Worm (Caenorhabditis elegans): ENCODE results near the gene C23G10.2.

ce11 chrIII:6207046-6207445, 818 bp upstream of the C23G10.2 start:
- TF ChIP-seq unc-130 (GFP tag; optimal IDR thresholded peaks at IDR 0.05) (no peak), Y5F2A.4 (GFP tag; optimal IDR thresholded peaks at IDR 0.05) (no peak), ceh-82 (tag; optimal IDR thresholded peaks at IDR 0.05) (no peak)
